Worm (Caenorhabditis elegans) whole organism, young adult: ENCODE results near the gene W07E11.1.

Source experiments
- B0035.1 ChIP-seq: sonication (generic microtip); optimal IDR thresholded peaks from 2 replicates; lab custom pipeline; 2016; ENCODE audit warnings: missing genetic modification characterization, mild to moderate bottlenecking, missing compliant biosample characterization, missing genotype, missing genetic modification reagents
- B0261.1 ChIP-seq: sonication (generic microtip); optimal IDR thresholded peaks from 2 replicates; lab custom pipeline; 2016; ENCODE audit warnings: mild to moderate bottlenecking, missing genetic modification characterization, moderate library complexity, missing compliant biosample characterization
- B0336.3 ChIP-seq: fragments of 200-800 bp; sonication (Bioruptor generic); IDR thresholded peaks from 2 replicates; pipeline ENCODE4 v1.3.6; 2022; ENCODE audit warnings: missing genetic modification characterization, missing compliant biosample characterization
- D2030.7 ChIP-seq: fragments of 200-800 bp; sonication (Bioruptor generic); IDR thresholded peaks from 2 replicates; pipeline ENCODE4 v1.3.6; 2022; ENCODE audit warnings: missing genetic modification reagents, missing genetic modification characterization, missing compliant biosample characterization
- F23B12.7 ChIP-seq: sonication (generic microtip); optimal IDR thresholded peaks from 2 replicates; lab custom pipeline; 2017; ENCODE audit warnings: missing genetic modification characterization, mild to moderate bottlenecking, missing compliant biosample characterization, antibody characterized with exemption, moderate library complexity; ENCODE audit not compliant: insufficient read depth
- F33H1.4 ChIP-seq: fragments of 200-800 bp; sonication (Bioruptor generic); IDR thresholded peaks from 2 replicates; pipeline ENCODE4 v1.3.6; 2022; ENCODE audit warnings: missing genetic modification reagents, missing genetic modification characterization, missing compliant biosample characterization
- F39B2.1 ChIP-seq: fragments of 200-800 bp; sonication (Bioruptor generic); IDR thresholded peaks from 2 replicates; pipeline ENCODE4 v1.3.6; 2022; ENCODE audit warnings: missing genetic modification reagents, missing genetic modification characterization, missing compliant biosample characterization
- F49E8.2 ChIP-seq: sonication (generic microtip); optimal IDR thresholded peaks from 3 replicates; lab custom pipeline; 2017; ENCODE audit warnings: missing genetic modification characterization, mild to moderate bottlenecking, missing compliant biosample characterization, antibody characterized with exemption, moderate library complexity; ENCODE audit not compliant: insufficient read depth
- F52B5.7 ChIP-seq: sonication (generic microtip); optimal IDR thresholded peaks from 2 replicates; lab custom pipeline; 2016; ENCODE audit warnings: mild to moderate bottlenecking, missing genetic modification characterization, missing compliant biosample characterization
- F57A8.1 ChIP-seq: fragments of 200-800 bp; sonication (Bioruptor generic); optimal IDR thresholded peaks from 2 replicates; lab custom pipeline; 2018; ENCODE audit warnings: mild to moderate bottlenecking, missing genetic modification characterization, moderate library complexity, missing compliant biosample characterization
- K11D2.4 ChIP-seq: fragments of 200-800 bp; sonication (Bioruptor generic); IDR thresholded peaks from 2 replicates; pipeline ENCODE4 v1.3.6; 2022; ENCODE audit warnings: missing genetic modification reagents, missing genetic modification characterization, missing compliant biosample characterization
- K12H6.12 ChIP-seq: fragments of 200-800 bp; sonication (Bioruptor generic); optimal IDR thresholded peaks from 2 replicates; lab custom pipeline; 2018; ENCODE audit warnings: mild to moderate bottlenecking, missing genetic modification characterization, missing compliant biosample characterization
- Y95B8A.8 ChIP-seq: fragments of 200-800 bp; sonication (Bioruptor generic); IDR thresholded peaks from 2 replicates; pipeline ENCODE4 v1.3.6; 2022; ENCODE audit warnings: missing genetic modification reagents, missing genetic modification characterization, missing compliant biosample characterization
- atf-7 ChIP-seq: sonication (generic microtip); optimal IDR thresholded peaks from 2 replicates; lab custom pipeline; 2017; ENCODE audit warnings: mild to moderate bottlenecking, missing genetic modification characterization, missing compliant biosample characterization
- athp-1 ChIP-seq: sonication (generic microtip); optimal IDR thresholded peaks from 2 replicates; lab custom pipeline; 2017; ENCODE audit warnings: mild to moderate bottlenecking, missing genetic modification characterization, missing compliant biosample characterization
- attf-5 ChIP-seq: fragments of 200-800 bp; sonication (Bioruptor generic); optimal IDR thresholded peaks from 2 replicates; lab custom pipeline; 2018; ENCODE audit warnings: mild to moderate bottlenecking, missing genetic modification characterization, missing compliant biosample characterization
- ceh-27 ChIP-seq: fragments of 200-800 bp; sonication (Bioruptor generic); optimal IDR thresholded peaks from 2 replicates; lab custom pipeline; 2018; ENCODE audit warnings: mild to moderate bottlenecking, missing genetic modification characterization, moderate library complexity, missing compliant biosample characterization
- ceh-40 ChIP-seq: fragments of 200-800 bp; sonication (Bioruptor generic); IDR thresholded peaks from 2 replicates; pipeline ENCODE4 v1.3.6; 2022; ENCODE audit warnings: missing genetic modification characterization, missing compliant biosample characterization
- ceh-91 ChIP-seq: fragments of 200-800 bp; sonication (Bioruptor generic); IDR thresholded peaks from 2 replicates; pipeline ENCODE4 v1.3.6; 2022; ENCODE audit warnings: missing genetic modification reagents, missing genetic modification characterization, missing compliant biosample characterization
- dox-1 ChIP-seq: fragments of 200-800 bp; sonication (Bioruptor generic); IDR thresholded peaks from 2 replicates; pipeline ENCODE4 v1.3.6; 2022; ENCODE audit warnings: missing genetic modification reagents, missing genetic modification characterization, missing compliant biosample characterization
- egl-18 ChIP-seq: fragments of 200-800 bp; sonication (Bioruptor generic); IDR thresholded peaks from 2 replicates; pipeline ENCODE4 v1.3.6; 2022; ENCODE audit warnings: missing genetic modification reagents, missing genetic modification characterization, missing compliant biosample characterization
- egl-44 ChIP-seq: fragments of 200-800 bp; sonication (Bioruptor generic); IDR thresholded peaks from 2 replicates; pipeline ENCODE4 v1.3.6; 2022; ENCODE audit warnings: missing genetic modification reagents, missing genetic modification characterization, missing compliant biosample characterization
- egrh-3 ChIP-seq: fragments of 200-800 bp; sonication (Bioruptor generic); IDR thresholded peaks from 2 replicates; pipeline ENCODE4 v1.3.6; 2022; ENCODE audit warnings: missing genetic modification reagents, missing genetic modification characterization, missing compliant biosample characterization
- ekl-4 ChIP-seq: fragments of 200-800 bp; sonication (Bioruptor generic); IDR thresholded peaks from 2 replicates; pipeline ENCODE4 v1.3.6; 2022; ENCODE audit warnings: missing genetic modification reagents, missing genetic modification characterization, missing compliant biosample characterization
- fkh-3 ChIP-seq: sonication (generic microtip); optimal IDR thresholded peaks from 2 replicates; lab custom pipeline; 2016; ENCODE audit warnings: mild to moderate bottlenecking, missing genetic modification characterization, missing compliant biosample characterization
- him-1 ChIP-seq: sonication (generic microtip); optimal IDR thresholded peaks from 2 replicates; lab custom pipeline; 2016; ENCODE audit warnings: missing genotype, missing genetic modification reagents, missing genetic modification characterization, missing compliant biosample characterization
- hmg-1.2 ChIP-seq: fragments of 200-800 bp; sonication (Bioruptor generic); IDR thresholded peaks from 2 replicates; pipeline ENCODE4 v1.3.6; 2022; ENCODE audit warnings: missing genetic modification reagents, missing genetic modification characterization, missing compliant biosample characterization
- hmg-20 ChIP-seq: fragments of 200-800 bp; sonication (Bioruptor generic); IDR thresholded peaks from 2 replicates; pipeline ENCODE4 v1.3.6; 2022; ENCODE audit warnings: missing genetic modification reagents, missing genetic modification characterization, missing compliant biosample characterization
- hrde-1 ChIP-seq: sonication (generic microtip); optimal IDR thresholded peaks from 2 replicates; lab custom pipeline; 2016; ENCODE audit warnings: missing genetic modification characterization, mild to moderate bottlenecking, missing compliant biosample characterization, moderate library complexity, missing genotype, missing genetic modification reagents, borderline replicate concordance
- lag-1 ChIP-seq: fragments of 200-800 bp; sonication (Bioruptor generic); IDR thresholded peaks from 2 replicates; pipeline ENCODE4 v1.3.6; 2022; ENCODE audit warnings: missing genetic modification reagents, missing genetic modification characterization, missing compliant biosample characterization
- let-526 ChIP-seq: fragments of 200-800 bp; sonication (Bioruptor generic); IDR thresholded peaks from 2 replicates; pipeline ENCODE4 v1.3.6; 2022; ENCODE audit warnings: missing genetic modification reagents, missing genetic modification characterization, missing compliant biosample characterization
- let-607 ChIP-seq, 2 experiments: fragments of 200-800 bp in 1 of 2; sonication (Bioruptor generic) in 1 of 2; sonication (generic microtip) in 1 of 2; optimal IDR thresholded peaks; 2 replicates each; lab custom pipeline; 2016 to 2018; ENCODE audit warnings: mild to moderate bottlenecking in 2 of 2, missing compliant biosample characterization in 2 of 2, missing genetic modification characterization in 2 of 2, moderate library complexity in 2 of 2, missing genotype in 1 of 2
- lin-54 ChIP-seq: fragments of 200-800 bp; sonication (Bioruptor generic); optimal IDR thresholded peaks from 2 replicates; lab custom pipeline; 2018; ENCODE audit warnings: mild to moderate bottlenecking, missing genetic modification characterization, missing compliant biosample characterization
- madf-10 ChIP-seq: sonication (generic microtip); optimal IDR thresholded peaks from 2 replicates; lab custom pipeline; 2016; ENCODE audit warnings: mild to moderate bottlenecking, missing genetic modification characterization, missing compliant biosample characterization
- madf-3 ChIP-seq: fragments of 200-800 bp; sonication (Bioruptor generic); IDR thresholded peaks from 2 replicates; pipeline ENCODE4 v1.3.6; 2022; ENCODE audit warnings: missing genetic modification reagents, missing genetic modification characterization, missing compliant biosample characterization
- madf-8 ChIP-seq: fragments of 200-800 bp; sonication (Bioruptor generic); conservative IDR thresholded peaks from 2 replicates; pipeline ENCODE4 v1.3.6; 2022; ENCODE audit warnings: missing genetic modification reagents, missing genetic modification characterization, missing compliant biosample characterization
- mes-4 ChIP-seq: sonication (generic microtip); optimal IDR thresholded peaks from 2 replicates; lab custom pipeline; 2016; ENCODE audit warnings: missing genotype, missing genetic modification characterization, missing compliant biosample characterization
- nhr-90 ChIP-seq: sonication (generic microtip); optimal IDR thresholded peaks from 2 replicates; lab custom pipeline; 2016; ENCODE audit warnings: missing genotype, mild to moderate bottlenecking, missing genetic modification characterization, missing compliant biosample characterization
- pha-4 ChIP-seq: fragments of 150-350 bp; sonication (generic microtip); optimal IDR thresholded peaks from 2 replicates; lab custom pipeline; 2014; ENCODE audit warnings: missing biosample characterization, missing genetic modification reagents, missing genetic modification characterization
- rec-8 ChIP-seq, 2 experiments: sonication (generic microtip); optimal IDR thresholded peaks; 2 replicates each; lab custom pipeline; 2016; ENCODE audit warnings: mild to moderate bottlenecking in 2 of 2, missing genetic modification characterization in 2 of 2, missing genetic modification reagents in 2 of 2, missing genotype in 2 of 2, missing biosample characterization in 1 of 2, missing compliant biosample characterization in 1 of 2, moderate library complexity in 1 of 2
- repo-1 ChIP-seq: sonication (generic microtip); optimal IDR thresholded peaks from 2 replicates; lab custom pipeline; 2017; ENCODE audit warnings: mild to moderate bottlenecking, missing genetic modification characterization, missing compliant biosample characterization
- sdz-38 ChIP-seq: sonication (generic microtip); optimal IDR thresholded peaks from 2 replicates; lab custom pipeline; 2016; ENCODE audit warnings: missing genotype, missing genetic modification characterization, missing compliant biosample characterization
- snpc-1.3 ChIP-seq: sonication (generic microtip); optimal IDR thresholded peaks from 2 replicates; lab custom pipeline; 2017; ENCODE audit warnings: missing genetic modification characterization, mild to moderate bottlenecking, missing compliant biosample characterization, antibody characterized with exemption, moderate library complexity, missing genotype, missing genetic modification reagents; ENCODE audit not compliant: insufficient read depth
- unc-130 ChIP-seq: sonication (generic microtip); optimal IDR thresholded peaks from 2 replicates; lab custom pipeline; 2016; ENCODE audit warnings: missing genetic modification reagents, missing genetic modification characterization, missing compliant biosample characterization
- unc-62 ChIP-seq: fragments of 150-350 bp; optimal IDR thresholded peaks from 2 replicates; lab custom pipeline; 2014; ENCODE audit warnings: missing biosample characterization, missing genetic modification reagents, missing genetic modification characterization
- zfh-2 ChIP-seq: fragments of 200-800 bp; sonication (Bioruptor generic); conservative IDR thresholded peaks from 2 replicates; pipeline ENCODE4 v1.3.6; 2022; ENCODE audit warnings: missing genetic modification reagents, missing genetic modification characterization, missing compliant biosample characterization
- ztf-3 ChIP-seq: fragments of 200-800 bp; sonication (Bioruptor generic); optimal IDR thresholded peaks from 2 replicates; lab custom pipeline; 2018; ENCODE audit warnings: mild to moderate bottlenecking, missing genetic modification characterization, missing compliant biosample characterization

The W07E11.1 gene

ce11 chrX:10148235-10148872 lies 63.9 kb downstream of the W07E11.1 start (continued):
- TF ChIP-seq ekl-4 (peak; percentile 55; the same call in 1 of the 2 replicates), madf-10 (peak; percentile 55), rec-8 (tag; optimal IDR thresholded peaks at IDR 0.05; lab: Kevin White, UChicago) (peak; percentile 72 to 76), atf-7 (tag; lab: Kevin White, UChicago) (peak; percentile 48), mes-4 (tag; lab: Kevin White, UChicago) (peak; percentile 45), madf-8 (GFP tag; lab: Robert Waterston, UW) (no peak), B0261.1 (peak; percentile 81), ceh-91 (GFP tag; lab: Robert Waterston, UW) (0 out of 2 replicates have a peak, but pooled peaks have one; percentile 23), madf-3 (no peak), ceh-27 (GFP tag; lab: Kevin White, UChicago) (peak; percentile 10), hrde-1 (tag; lab: Kevin White, UChicago) (peak; percentile 87), zfh-2 (no peak), let-607 (tag; optimal IDR thresholded peaks at IDR 0.05; lab: Kevin White, UChicago) (peak in 1 of 2 experiments; percentile 39), B0035.1 (peak; percentile 16), K12H6.12 (peak; percentile 14), pha-4 (no peak), ceh-40 (GFP tag; lab: Robert Waterston, UW) (no peak), snpc-1.3 (peak; percentile 89), K11D2.4 (GFP tag; lab: Robert Waterston, UW) (no peak), F39B2.1 (GFP tag; lab: Robert Waterston, UW) (no peak), B0336.3 (GFP tag; lab: Robert Waterston, UW) (0 out of 2 replicates have a peak, but pooled peaks have one; percentile 32), hmg-20 (GFP tag; lab: Robert Waterston, UW) (peak; percentile 52; the same call in 1 of the 2 replicates), dox-1 (peak; percentile 56), egl-18 (GFP tag; lab: Robert Waterston, UW) (no peak), F23B12.7 (tag; lab: Kevin White, UChicago) (no peak), F52B5.7 (tag; lab: Kevin White, UChicago) (no peak), egl-44 (GFP tag; lab: Robert Waterston, UW) (no peak), D2030.7 (GFP tag; lab: Robert Waterston, UW) (peak; percentile 91), lin-54 (GFP tag; lab: Kevin White, UChicago) (peak; percentile 31), athp-1 (peak; percentile 11), F57A8.1 (GFP tag; lab: Kevin White, UChicago) (no peak), Y95B8A.8 (GFP tag; lab: Robert Waterston, UW) (no peak), attf-5 (GFP tag; lab: Kevin White, UChicago) (peak; percentile 55), sdz-38 (no peak), unc-62 (GFP tag; lab: Kevin White, UChicago) (no peak), F33H1.4 (no peak), ztf-3 (GFP tag; lab: Kevin White, UChicago) (no peak), nhr-90 (tag; lab: Kevin White, UChicago) (peak; percentile 79), lag-1 (GFP tag; lab: Robert Waterston, UW) (no peak), fkh-3 (tag; lab: Kevin White, UChicago) (no peak), him-1 (peak; percentile 92), repo-1 (tag; lab: Kevin White, UChicago) (peak; percentile 63), hmg-1.2 (GFP tag; lab: Robert Waterston, UW) (peak; percentile 55), unc-130 (GFP tag; lab: Kevin White, UChicago) (peak; percentile 25), egrh-3 (no peak), F49E8.2 (tag; lab: Kevin White, UChicago) (peak; percentile 46), let-526 (GFP tag; lab: Robert Waterston, UW) (no peak)
